Fruit fly (Drosophila melanogaster): ENCODE data around the gene CG2258.

DNA sequence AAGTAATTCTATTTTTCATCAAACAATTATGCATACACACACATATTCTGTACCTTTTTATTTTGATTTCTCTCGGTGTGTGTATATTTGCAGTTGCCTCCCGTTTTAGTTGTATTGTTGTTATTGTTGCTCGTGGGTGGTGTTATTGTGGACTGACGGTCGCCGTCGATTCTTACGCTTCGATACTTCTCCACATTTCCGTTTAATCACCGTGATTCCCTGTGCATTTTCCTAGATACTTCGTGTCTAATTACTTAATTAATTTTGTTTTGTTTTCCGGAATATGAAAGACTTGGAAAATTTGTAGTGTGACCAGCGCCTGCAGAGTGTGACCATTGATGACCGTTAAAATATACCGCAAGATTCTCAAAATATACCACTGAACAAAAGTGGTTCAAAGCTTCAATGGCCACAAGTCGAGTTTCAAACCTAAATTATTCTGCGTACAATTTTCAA is 8.1 kb downstream of the CG2258 start, which contains the start of gene UbcE2H:
- TF ChIP-seq Ravus (GFP tag; IDR thresholded peaks at IDR 0.05) = no peak
- TF ChIP-seq CG17359 (tag; optimal IDR thresholded peaks at IDR 0.05) = no peak
- peak; percentile 29 for TF ChIP-seq CG1233 (GFP tag; optimal IDR thresholded peaks at IDR 0.05)

All from whole organism, embryonic.